Fruit fly (Drosophila melanogaster): ENCODE measurements around the gene CG17219.
A peak's percentile ranks its signal among the peaks of the same experiment; 100 is the strongest.

The CG17219 gene

DNA sequence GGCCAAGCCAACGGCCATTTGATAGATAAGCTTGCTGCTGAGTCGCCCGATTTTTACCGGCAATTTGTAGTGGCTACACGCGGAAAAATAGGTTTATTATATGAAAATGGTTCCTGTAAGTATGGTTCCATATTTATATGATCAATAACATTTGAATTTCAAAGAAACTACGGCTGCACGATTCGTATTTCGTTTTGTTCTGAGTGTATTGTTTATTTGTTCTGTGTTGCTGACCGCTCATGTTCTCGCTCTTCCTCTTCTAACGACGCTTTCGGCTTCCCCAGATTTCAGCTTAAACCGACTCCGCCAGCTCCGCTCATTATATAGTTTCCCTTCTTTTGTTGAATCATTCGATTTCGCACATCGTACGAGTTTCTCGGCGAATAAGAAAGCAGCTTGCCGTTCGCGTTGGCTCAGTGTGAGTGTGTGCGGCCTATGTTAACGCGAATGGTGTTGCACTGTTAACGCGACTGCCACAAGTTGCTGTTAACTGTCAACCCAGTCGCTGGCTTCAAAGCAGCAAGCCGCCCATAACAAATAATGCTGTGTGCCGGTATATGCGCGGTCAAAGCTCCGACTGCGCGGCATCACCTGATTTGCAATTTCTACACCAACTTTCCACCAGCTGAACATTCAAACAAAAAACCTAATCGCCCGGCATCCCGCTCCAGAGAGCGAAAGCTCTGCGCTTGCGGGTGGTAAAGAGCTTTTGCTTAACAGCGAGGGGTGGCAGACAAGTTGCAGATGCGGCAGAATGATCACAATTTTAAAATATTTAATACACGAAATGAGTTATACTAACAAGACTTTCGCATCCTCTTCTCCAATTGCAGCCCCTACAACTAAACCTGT lies 29.9 kb downstream of the CG17219 start (continued):
- no peak for TF ChIP-seq Nf-YC (tag; optimal IDR thresholded peaks at IDR 0.05)
- no peak for TF ChIP-seq corto (GFP tag; optimal IDR thresholded peaks at IDR 0.05)
- TF ChIP-seq gem (tag; optimal IDR thresholded peaks at IDR 0.05): no peak
- no peak for TF ChIP-seq org-1 (GFP tag; optimal IDR thresholded peaks at IDR 0.05)
- TF ChIP-seq grn (GFP tag; optimal IDR thresholded peaks at IDR 0.05): no peak
- TF ChIP-seq MBD-R2 (GFP tag; IDR thresholded peaks at IDR 0.05): peak; percentile 7; the same call in 1 of the 2 replicates
- TF ChIP-seq CG11695 (GFP tag; IDR thresholded peaks at IDR 0.05): no peak
- peak; percentile 29 for TF ChIP-seq maf-S (GFP tag; optimal IDR thresholded peaks at IDR 0.05)
- peak; percentile 13 for TF ChIP-seq tx (GFP tag; optimal IDR thresholded peaks at IDR 0.05)
- peak; percentile 58 for TF ChIP-seq CG7786 (GFP tag; optimal IDR thresholded peaks at IDR 0.05)
- TF ChIP-seq sd (tag; optimal IDR thresholded peaks at IDR 0.05): no peak
- no peak for TF ChIP-seq CkIIα-i1 (GFP tag; IDR thresholded peaks at IDR 0.05)
- no peak; the same call in 2 of the 3 replicates for TF ChIP-seq H15 (GFP tag; IDR thresholded peaks at IDR 0.05)
- TF ChIP-seq CG11398 (GFP tag; optimal IDR thresholded peaks at IDR 0.05): no peak
- TF ChIP-seq Gug (GFP tag; IDR thresholded peaks at IDR 0.05): peak; percentile 20; the same call in 1 of the 4 replicates
- peak; percentile 9; the same call in 1 of the 3 replicates for TF ChIP-seq CG14050 (GFP tag; IDR thresholded peaks at IDR 0.05)
- TF ChIP-seq CG18619 (GFP tag; optimal IDR thresholded peaks at IDR 0.05): peak; percentile 14
- TF ChIP-seq CG16815 (GFP tag; optimal IDR thresholded peaks at IDR 0.05): peak; percentile 20
- no peak for TF ChIP-seq lov (optimal IDR thresholded peaks at IDR 0.05)
- no peak for TF ChIP-seq lov (GFP tag; IDR thresholded peaks at IDR 0.05)
- no peak for TF ChIP-seq CG4282 (GFP tag; optimal IDR thresholded peaks at IDR 0.05)
- TF ChIP-seq CG17328 (GFP tag; IDR thresholded peaks at IDR 0.05): peak; percentile 34; the same call in 1 of the 2 replicates
- TF ChIP-seq Jarid2 (GFP tag; optimal IDR thresholded peaks at IDR 0.05): no peak
- TF ChIP-seq D (optimal IDR thresholded peaks at IDR 0.05): no peak
- TF ChIP-seq D (GFP tag; optimal IDR thresholded peaks at IDR 0.05): no peak
- TF ChIP-seq zf30C (GFP tag; optimal IDR thresholded peaks at IDR 0.05): peak; percentile 51
- no peak for TF ChIP-seq shn (GFP tag; optimal IDR thresholded peaks at IDR 0.05)
- TF ChIP-seq CG13775 (GFP tag; optimal IDR thresholded peaks at IDR 0.05): peak; percentile 28
- TF ChIP-seq wdn (GFP tag; IDR thresholded peaks at IDR 0.05): 0 out of 2 replicates have a peak, but pooled peaks have one; percentile 36
- no peak for TF ChIP-seq hth (optimal IDR thresholded peaks at IDR 0.05)
- no peak for TF ChIP-seq CG1832 (GFP tag; optimal IDR thresholded peaks at IDR 0.05)
- no peak for TF ChIP-seq dm (GFP tag; optimal IDR thresholded peaks at IDR 0.05)
- no peak for TF ChIP-seq knrl (GFP tag; IDR thresholded peaks at IDR 0.05; ENCODE audit: partially characterized antibody)
- TF ChIP-seq sima (GFP tag; optimal IDR thresholded peaks at IDR 0.05): no peak
- no peak for TF ChIP-seq otp (GFP tag; IDR thresholded peaks at IDR 0.05)
- TF ChIP-seq ken (GFP tag; IDR thresholded peaks at IDR 0.05): no peak
- TF ChIP-seq CG17612 (GFP tag; IDR thresholded peaks at IDR 0.05): no peak
- TF ChIP-seq CG4730 (GFP tag; IDR thresholded peaks at IDR 0.05): no peak
- peak; percentile 56 for TF ChIP-seq zfh2 (GFP tag; optimal IDR thresholded peaks at IDR 0.05)
- TF ChIP-seq cas (GFP tag; IDR thresholded peaks at IDR 0.05): 0 out of 2 replicates have a peak, but pooled peaks have one; percentile 5
- TF ChIP-seq Dip2 (GFP tag; IDR thresholded peaks at IDR 0.05): no peak
- peak in 1 of 2 experiments; percentile 23 for TF ChIP-seq Pdp1 (GFP tag; optimal IDR thresholded peaks at IDR 0.05)
- no peak for TF ChIP-seq CG4854 (GFP tag; optimal IDR thresholded peaks at IDR 0.05)
- TF ChIP-seq Dek (tag; optimal IDR thresholded peaks at IDR 0.05): no peak
- no peak for TF ChIP-seq CG11093 (GFP tag; IDR thresholded peaks at IDR 0.05)
- TF ChIP-seq ase (GFP tag; IDR thresholded peaks at IDR 0.05): no peak
- no peak for TF ChIP-seq Hmx (GFP tag; optimal IDR thresholded peaks at IDR 0.05)
- no peak for TF ChIP-seq CG10979 (tag; optimal IDR thresholded peaks at IDR 0.05)
- no peak for TF ChIP-seq CG12942 (GFP tag; optimal IDR thresholded peaks at IDR 0.05)
- TF ChIP-seq tna (GFP tag; IDR thresholded peaks at IDR 0.05; ENCODE audit: partially characterized antibody): no peak
- no peak for TF ChIP-seq bigmax (GFP tag; optimal IDR thresholded peaks at IDR 0.05)

Measured in whole organism, embryonic.